Fruit fly (Drosophila melanogaster) whole organism, embryonic: ENCODE data around the gene CG7101.

Experiments
- BEAF-32 ChIP-seq: fragments of 200-800 bp; sonication (Bioruptor generic); optimal IDR thresholded peaks from 3 replicates; lab custom pipeline; 2017; ENCODE audit warnings: missing biosample characterization, missing genetic modification characterization, mild to moderate bottlenecking, moderate library complexity, missing genetic modification reagents
- CG12236 ChIP-seq: fragments of 200-800 bp; sonication (Bioruptor generic); optimal IDR thresholded peaks from 2 replicates; lab custom pipeline; 2016; ENCODE audit warnings: missing biosample characterization, missing genetic modification characterization
- CG12769 ChIP-seq: fragments of 200-800 bp; sonication (Bioruptor generic); optimal IDR thresholded peaks from 2 replicates; lab custom pipeline; 2019; ENCODE audit warnings: missing biosample characterization, mild to moderate bottlenecking, missing genetic modification characterization, moderate library complexity
- CG13894 ChIP-seq: fragments of 200-800 bp; sonication (Bioruptor generic); optimal IDR thresholded peaks from 3 replicates; lab custom pipeline; 2018; ENCODE audit warnings: missing biosample characterization, mild to moderate bottlenecking, missing genetic modification characterization, moderate library complexity
- CG14667 ChIP-seq: fragments of 200-800 bp; sonication (Bioruptor generic); IDR thresholded peaks from 2 replicates; pipeline ENCODE4 v1.3.6; 2022; ENCODE audit warnings: missing biosample characterization, missing genetic modification characterization
- CG14710 ChIP-seq: fragments of 200-800 bp; sonication (Bioruptor generic); optimal IDR thresholded peaks from 3 replicates; lab custom pipeline; 2019; ENCODE audit warnings: missing biosample characterization, mild to moderate bottlenecking, missing genetic modification characterization, moderate library complexity
- CG16815 ChIP-seq: fragments of 200-800 bp; sonication (Bioruptor generic); optimal IDR thresholded peaks from 3 replicates; lab custom pipeline; 2017; ENCODE audit warnings: missing biosample characterization, mild to moderate bottlenecking, missing genetic modification characterization
- CG18011 ChIP-seq: fragments of 200-800 bp; sonication (Bioruptor generic); optimal IDR thresholded peaks from 2 replicates; lab custom pipeline; 2017; ENCODE audit warnings: missing biosample characterization, missing genetic modification characterization, mild to moderate bottlenecking, moderate library complexity, missing genotype
- CG18262 ChIP-seq: fragments of 200-800 bp; optimal IDR thresholded peaks from 3 replicates; lab custom pipeline; 2019; ENCODE audit warnings: missing biosample characterization, mild to moderate bottlenecking, missing genetic modification characterization, moderate library complexity
- CG18599 ChIP-seq: fragments of 200-800 bp; sonication (Bioruptor generic); optimal IDR thresholded peaks from 3 replicates; lab custom pipeline; 2017; ENCODE audit warnings: missing biosample characterization, missing genetic modification characterization, mild to moderate bottlenecking, moderate library complexity, missing genetic modification reagents
- CG3847 ChIP-seq: fragments of 200-800 bp; sonication (Bioruptor generic); IDR thresholded peaks from 2 replicates; pipeline ENCODE4 v1.3.6; 2022; ENCODE audit warnings: missing biosample characterization, missing genetic modification characterization
- CG4360 ChIP-seq: fragments of 200-800 bp; sonication (Bioruptor generic); IDR thresholded peaks from 2 replicates; pipeline ENCODE4 v1.3.6; 2022; ENCODE audit warnings: missing biosample characterization, missing genetic modification characterization
- CG5953 ChIP-seq: fragments of 200-800 bp; sonication (Bioruptor generic); IDR thresholded peaks from 2 replicates; pipeline ENCODE4 v1.3.6; 2022; ENCODE audit warnings: missing biosample characterization, missing genetic modification characterization
- CG7357 ChIP-seq: fragments of 200-800 bp; sonication (Bioruptor generic); IDR thresholded peaks from 3 replicates; pipeline ENCODE4 v1.3.6; 2022; ENCODE audit warnings: missing biosample characterization, missing genetic modification characterization
- CG7839 ChIP-seq: fragments of 200-800 bp; sonication (Bioruptor generic); optimal IDR thresholded peaks from 3 replicates; lab custom pipeline; 2018; ENCODE audit warnings: missing biosample characterization, mild to moderate bottlenecking, missing genetic modification characterization, moderate library complexity
- CG8290 ChIP-seq, 3 experiments: fragments of 200-800 bp; sonication (Bioruptor generic); optimal IDR thresholded peaks; 2 replicates each; lab custom pipeline; 2016 to 2019; ENCODE audit warnings: missing biosample characterization in 3 of 3, missing genetic modification characterization in 3 of 3, mild to moderate bottlenecking in 2 of 3, moderate library complexity in 1 of 3
- CG8944 ChIP-seq: fragments of 200-800 bp; sonication (Bioruptor generic); optimal IDR thresholded peaks from 3 replicates; lab custom pipeline; 2016; ENCODE audit warnings: missing biosample characterization, missing genetic modification characterization
- D19B ChIP-seq: fragments of 200-800 bp; sonication (Bioruptor generic); optimal IDR thresholded peaks from 2 replicates; lab custom pipeline; 2017; ENCODE audit warnings: missing biosample characterization, mild to moderate bottlenecking, missing genetic modification characterization
- Ets65A ChIP-seq: fragments of 200-800 bp; sonication (Bioruptor generic); peaks from one replicate; lab custom pipeline; 2016; ENCODE audit warnings: missing biosample characterization, missing genetic modification characterization
- Ets97D ChIP-seq: fragments of 200-800 bp; sonication (Bioruptor generic); optimal IDR thresholded peaks from 3 replicates; lab custom pipeline; 2016; ENCODE audit warnings: missing biosample characterization, missing genetic modification characterization
- Fer1 ChIP-seq: fragments of 200-800 bp; sonication (Bioruptor generic); optimal IDR thresholded peaks from 2 replicates; lab custom pipeline; 2017; ENCODE audit warnings: missing biosample characterization, mild to moderate bottlenecking, missing genetic modification characterization
- Lhr ChIP-seq: fragments of 200-800 bp; sonication (Bioruptor generic); optimal IDR thresholded peaks from 3 replicates; lab custom pipeline; 2017; ENCODE audit warnings: mild to moderate bottlenecking, missing biosample characterization, missing genetic modification reagents, missing genetic modification characterization
- MBD-R2 ChIP-seq: fragments of 200-800 bp; sonication (Bioruptor generic); IDR thresholded peaks from 2 replicates; pipeline ENCODE4 v1.3.6; 2022; ENCODE audit warnings: missing biosample characterization, missing genetic modification characterization
- Med ChIP-seq: fragments of 200-800 bp; sonication (Bioruptor generic); peaks from one replicate; lab custom pipeline; 2016; ENCODE audit warnings: missing biosample characterization, missing genetic modification characterization, mild to moderate bottlenecking, inconsistent platforms, moderate library complexity
- Scr ChIP-seq: fragments of 200-800 bp; sonication (Bioruptor generic); IDR thresholded peaks from 2 replicates; pipeline ENCODE4 v1.3.6; 2022; ENCODE audit warnings: missing biosample characterization, missing genetic modification characterization; ENCODE audit not compliant: partially characterized antibody
- Stat92E ChIP-seq, 3 experiments: fragments of >200 bp in 2 of 3; fragments of 200-800 bp in 1 of 3; sonication (Bioruptor generic) in 1 of 3; optimal IDR thresholded peaks; 2 replicates each; lab custom pipeline; 2017 to 2019; ENCODE audit warnings: missing biosample characterization in 3 of 3, missing genetic modification characterization in 3 of 3, mild to moderate bottlenecking in 1 of 3, moderate library complexity in 1 of 3
- Trl ChIP-seq, 3 experiments: fragments of >200 bp in 2 of 3; fragments of 200-800 bp in 1 of 3; sonication (Bioruptor generic) in 1 of 3; optimal IDR thresholded peaks; 2 replicates in 1 of 3; 3 replicates in 2 of 3; lab custom pipeline; 2016 to 2017; ENCODE audit warnings: missing biosample characterization in 1 of 3, missing genetic modification characterization in 1 of 3
- Xrp1 ChIP-seq: fragments of 200-800 bp; sonication (Bioruptor generic); IDR thresholded peaks from 2 replicates; pipeline ENCODE4 v1.3.6; 2022; ENCODE audit warnings: missing biosample characterization, missing genetic modification characterization
- abd-A ChIP-seq: fragments of 200-800 bp; sonication (Bioruptor generic); optimal IDR thresholded peaks from 3 replicates; lab custom pipeline; 2019; ENCODE audit warnings: missing biosample characterization, mild to moderate bottlenecking, missing genetic modification characterization, moderate library complexity
- cad ChIP-seq: fragments of >200 bp; optimal IDR thresholded peaks from 2 replicates; lab custom pipeline; 2017; ENCODE audit warnings: missing biosample characterization, missing genetic modification characterization
- cg ChIP-seq: fragments of 200-800 bp; sonication (Bioruptor generic); optimal IDR thresholded peaks from 3 replicates; lab custom pipeline; 2019; ENCODE audit warnings: missing biosample characterization, mild to moderate bottlenecking, missing genetic modification characterization, moderate library complexity
- chinmo ChIP-seq: fragments of 200-800 bp; sonication (Bioruptor generic); IDR thresholded peaks from 4 replicates; pipeline ENCODE4 v1.3.6; 2022; ENCODE audit warnings: missing biosample characterization, missing genetic modification characterization; ENCODE audit not compliant: partially characterized antibody
- disco-r ChIP-seq: fragments of 200-800 bp; sonication (Bioruptor generic); optimal IDR thresholded peaks from 2 replicates; lab custom pipeline; 2016; ENCODE audit warnings: missing biosample characterization, missing genetic modification characterization
- emc ChIP-seq: fragments of 200-800 bp; sonication (Bioruptor generic); optimal IDR thresholded peaks from 2 replicates; lab custom pipeline; 2016; ENCODE audit warnings: missing biosample characterization, missing genetic modification characterization
- fd64A ChIP-seq: fragments of 200-800 bp; sonication (Bioruptor generic); optimal IDR thresholded peaks from 3 replicates; lab custom pipeline; 2018; ENCODE audit warnings: missing biosample characterization, mild to moderate bottlenecking, missing genetic modification characterization
- fru ChIP-seq: fragments of >200 bp; optimal IDR thresholded peaks from 2 replicates; lab custom pipeline; 2017
- hbn ChIP-seq: fragments of 200-800 bp; sonication (Bioruptor generic); IDR thresholded peaks from 2 replicates; pipeline ENCODE4 v1.3.6; 2022; ENCODE audit warnings: missing biosample characterization, missing genetic modification characterization; ENCODE audit not compliant: partially characterized antibody
- jumu ChIP-seq: fragments of 200-800 bp; sonication (Bioruptor generic); optimal IDR thresholded peaks from 3 replicates; lab custom pipeline; 2016; ENCODE audit warnings: missing biosample characterization, missing genetic modification characterization
- kni ChIP-seq: fragments of 200-800 bp; sonication (Bioruptor generic); optimal IDR thresholded peaks from 3 replicates; lab custom pipeline; 2017; ENCODE audit warnings: mild to moderate bottlenecking, missing biosample characterization, missing genetic modification reagents, missing genetic modification characterization
- odd ChIP-seq: fragments of 200-800 bp; sonication (Bioruptor generic); optimal IDR thresholded peaks from 2 replicates; lab custom pipeline; 2017; ENCODE audit warnings: missing biosample characterization, mild to moderate bottlenecking, missing genetic modification characterization
- onecut ChIP-seq: fragments of 200-800 bp; sonication (Bioruptor generic); IDR thresholded peaks from 2 replicates; pipeline ENCODE4 v1.3.6; 2022; ENCODE audit warnings: missing biosample characterization, missing genetic modification characterization
- pzg ChIP-seq: fragments of 200-800 bp; sonication (Bioruptor generic); optimal IDR thresholded peaks from 3 replicates; lab custom pipeline; 2018; ENCODE audit warnings: missing biosample characterization, mild to moderate bottlenecking, missing genetic modification characterization, moderate library complexity
- repo ChIP-seq: fragments of 200-800 bp; sonication (Bioruptor generic); optimal IDR thresholded peaks from 2 replicates; lab custom pipeline; 2016; ENCODE audit warnings: missing biosample characterization, missing genetic modification characterization
- sc ChIP-seq, 3 experiments: fragments of >200 bp in 2 of 3; fragments of 200-800 bp in 1 of 3; sonication (Bioruptor generic) in 1 of 3; optimal IDR thresholded peaks; 2 replicates in 2 of 3; 3 replicates in 1 of 3; lab custom pipeline; 2017; ENCODE audit warnings: mild to moderate bottlenecking in 1 of 3, missing biosample characterization in 1 of 3, missing genetic modification characterization in 1 of 3, missing genetic modification reagents in 1 of 3
- shn ChIP-seq: fragments of 200-800 bp; sonication (Bioruptor generic); optimal IDR thresholded peaks from 3 replicates; lab custom pipeline; 2016; ENCODE audit warnings: missing biosample characterization, missing genetic modification characterization
- sr ChIP-seq: fragments of 200-800 bp; sonication (Bioruptor generic); IDR thresholded peaks from 3 replicates; pipeline ENCODE4 v1.3.6; 2022; ENCODE audit warnings: missing biosample characterization, missing genetic modification characterization
- tin ChIP-seq: fragments of 200-800 bp; sonication (Bioruptor generic); optimal IDR thresholded peaks from 3 replicates; lab custom pipeline; 2016; ENCODE audit warnings: missing biosample characterization, missing genetic modification characterization
- wor ChIP-seq: fragments of 200-800 bp; sonication (Bioruptor generic); IDR thresholded peaks from 2 replicates; pipeline ENCODE4 v1.3.6; 2022; ENCODE audit warnings: missing biosample characterization, missing genetic modification characterization
- zen ChIP-seq: fragments of 200-800 bp; sonication (Bioruptor generic); optimal IDR thresholded peaks from 3 replicates; lab custom pipeline; 2018; ENCODE audit warnings: missing biosample characterization, mild to moderate bottlenecking, missing genetic modification characterization, moderate library complexity

The CG7101 gene

dm6 chrX:18813049-18813448 lies 17.3 kb upstream of the CG7101 start, which contains the start of gene CG42450 (continued):
- TF ChIP-seq Fer1 (GFP tag; lab: Kevin White, UChicago) (peak; percentile 40), Scr (GFP tag; lab: Robert Waterston, UW) (0 out of 2 replicates have a peak, but pooled peaks have one; percentile 31), shn (GFP tag; lab: Kevin White, UChicago) (no peak), disco-r (no peak), Med (GFP tag; lab: Kevin White, UChicago) (peak; percentile 59), onecut (peak; percentile 44; the same call in 1 of the 2 replicates), CG7357 (GFP tag; lab: Robert Waterston, UW) (no peak), fd64A (no peak), Ets65A (peak; percentile 3), Stat92E (GFP tag; optimal IDR thresholded peaks at IDR 0.05; lab: Kevin White, UChicago) (no peak), CG18011 (GFP tag; lab: Kevin White, UChicago) (no peak), pzg (GFP tag; lab: Kevin White, UChicago) (peak; percentile 13), CG18599 (GFP tag; lab: Kevin White, UChicago) (peak; percentile 8), hbn (GFP tag; lab: Robert Waterston, UW) (peak; percentile 29; the same call in 1 of the 2 replicates), CG7839 (no peak), BEAF-32 (peak; percentile 29), CG8944 (GFP tag; lab: Kevin White, UChicago) (no peak)

- no peak for TF ChIP-seq CG8290 (GFP tag; optimal IDR thresholded peaks at IDR 0.05; lab: Kevin White, UChicago)
- peak in 1 of 2 experiments; percentile 14 for TF ChIP-seq CG8290 (tag; optimal IDR thresholded peaks at IDR 0.05; lab: Kevin White, UChicago)
- TF ChIP-seq CG13894 (tag; lab: Kevin White, UChicago) = peak; percentile 4
- TF ChIP-seq repo (GFP tag; lab: Kevin White, UChicago) = no peak
- TF ChIP-seq zen (tag; lab: Kevin White, UChicago) = no peak
- peak; percentile 9 for TF ChIP-seq CG12769 (tag; lab: Kevin White, UChicago)
- TF ChIP-seq Ets97D = no peak
- peak in 1 of 2 experiments; percentile 32 for TF ChIP-seq Trl (optimal IDR thresholded peaks at IDR 0.05; lab: Kevin White, UChicago)
- TF ChIP-seq Trl (GFP tag; optimal IDR thresholded peaks at IDR 0.05; lab: Kevin White, UChicago) = no peak
- TF ChIP-seq MBD-R2 (GFP tag; lab: Robert Waterston, UW) = no peak
- no peak for TF ChIP-seq CG3847
- TF ChIP-seq chinmo = 0 out of 4 replicates have a peak, but pooled peaks have one; percentile 20
- no peak for TF ChIP-seq emc
- no peak for TF ChIP-seq CG16815 (GFP tag; lab: Kevin White, UChicago)
- TF ChIP-seq odd (GFP tag; lab: Kevin White, UChicago) = no peak
- no peak for TF ChIP-seq Lhr
- TF ChIP-seq CG14667 (GFP tag; lab: Robert Waterston, UW) = no peak
- TF ChIP-seq jumu (GFP tag; lab: Kevin White, UChicago) = no peak
- TF ChIP-seq cg (GFP tag; lab: Kevin White, UChicago) = peak; percentile 70
- TF ChIP-seq CG18262 = no peak
- no peak for TF ChIP-seq CG12236 (GFP tag; lab: Kevin White, UChicago)
- TF ChIP-seq kni (GFP tag; lab: Kevin White, UChicago) = no peak
- peak; percentile 42 for TF ChIP-seq Med (GFP tag; lab: Kevin White, UChicago)
- TF ChIP-seq CG4360 (GFP tag; lab: Robert Waterston, UW) = peak; percentile 71
- no peak for TF ChIP-seq wor
- TF ChIP-seq sc (optimal IDR thresholded peaks at IDR 0.05; lab: Kevin White, UChicago) = no peak
- TF ChIP-seq sc (GFP tag; optimal IDR thresholded peaks at IDR 0.05; lab: Kevin White, UChicago) = no peak
- TF ChIP-seq tin = no peak
- no peak for TF ChIP-seq D19B (GFP tag; lab: Kevin White, UChicago)
- TF ChIP-seq Xrp1 (GFP tag; lab: Robert Waterston, UW) = no peak
- TF ChIP-seq fru (lab: Kevin White, UChicago) = no peak
- TF ChIP-seq CG5953 (GFP tag; lab: Robert Waterston, UW) = no peak
- no peak for TF ChIP-seq CG14710 (tag; lab: Kevin White, UChicago)
- no peak for TF ChIP-seq cad (GFP tag; lab: Kevin White, UChicago)
- TF ChIP-seq sr (GFP tag; lab: Robert Waterston, UW) = peak; percentile 8; the same call in 1 of the 3 replicates
- TF ChIP-seq abd-A (tag; lab: Kevin White, UChicago) = peak; percentile 3
- peak; percentile 22 for TF ChIP-seq Ets65A
Observed at dm6 chrX:18814373-18814772, 16.0 kb upstream of the CG7101 start.
